Worm (Caenorhabditis elegans): ENCODE measurements around the gene uvs-1.

Gene uvs-1

ce11 chrV:7778999-7779398 is 25.0 kb downstream of the uvs-1 start (continued):
- TF ChIP-seq cebp-2 (GFP tag; IDR thresholded peaks at IDR 0.05), result no peak
- peak; percentile 75 for TF ChIP-seq hrde-1 (tag; optimal IDR thresholded peaks at IDR 0.05; ENCODE audit: borderline replicate concordance)
- no peak for TF ChIP-seq mel-28 (tag; optimal IDR thresholded peaks at IDR 0.05; ENCODE audit: borderline replicate concordance)
- no peak for TF ChIP-seq let-526 (GFP tag; IDR thresholded peaks at IDR 0.05)
- no peak for TF ChIP-seq egl-18 (GFP tag; IDR thresholded peaks at IDR 0.05)
- no peak for TF ChIP-seq K12H6.12 (tag; optimal IDR thresholded peaks at IDR 0.05)
- no peak for TF ChIP-seq F57C9.4 (tag; optimal IDR thresholded peaks at IDR 0.05)
- no peak for TF ChIP-seq lir-1 (GFP tag; conservative IDR thresholded peaks at IDR 0.05)
- no peak for TF ChIP-seq ztf-25 (GFP tag; IDR thresholded peaks at IDR 0.05)
- TF ChIP-seq xnd-1 (tag; optimal IDR thresholded peaks at IDR 0.05), result no peak
- TF ChIP-seq F22D6.2 (tag; optimal IDR thresholded peaks at IDR 0.05), result no peak

- TF ChIP-seq rpc-1 (optimal IDR thresholded peaks at IDR 0.05) (no peak), rpc-1 (tag; optimal IDR thresholded peaks at IDR 0.05) (no peak), hsf-1 (GFP tag; IDR thresholded peaks at IDR 0.05) (peak; percentile 81), repo-1 (tag; optimal IDR thresholded peaks at IDR 0.05) (peak; percentile 51), aptf-2 (GFP tag; conservative IDR thresholded peaks at IDR 0.05) (no peak), pha-4 (tag; optimal IDR thresholded peaks at IDR 0.05) (no peak), tbp1 (GFP tag; optimal IDR thresholded peaks at IDR 0.05) (peak; percentile 20), madf-6 (GFP tag; IDR thresholded peaks at IDR 0.05) (peak; percentile 54), ceh-27 (GFP tag; optimal IDR thresholded peaks at IDR 0.05) (no peak), rcor-1 (GFP tag; IDR thresholded peaks at IDR 0.05) (peak; percentile 44; the same call in 1 of the 2 replicates), hmg-1.2 (GFP tag; IDR thresholded peaks at IDR 0.05) (0 out of 2 replicates have a peak, but pooled peaks have one; percentile 6), K12H6.12 (tag; optimal IDR thresholded peaks at IDR 0.05) (no peak), pbrm-1 (GFP tag; IDR thresholded peaks at IDR 0.05) (no peak), athp-1 (tag; optimal IDR thresholded peaks at IDR 0.05) (peak; percentile 22), F23B12.7 (tag; optimal IDR thresholded peaks at IDR 0.05; ENCODE audit: insufficient read depth) (no peak), lin-40 (tag; optimal IDR thresholded peaks at IDR 0.05) (no peak), madf-3 (GFP tag; IDR thresholded peaks at IDR 0.05) (peak; percentile 85; the same call in 1 of the 2 replicates), zfh-2 (GFP tag; conservative IDR thresholded peaks at IDR 0.05) (no peak), Y56A3A.18 (GFP tag; IDR thresholded peaks at IDR 0.05) (0 out of 2 replicates have a peak, but pooled peaks have one; percentile 15), B0019.2 (GFP tag; conservative IDR thresholded peaks at IDR 0.05) (no peak), ztf-26 (tag; optimal IDR thresholded peaks at IDR 0.05) (no peak), B0336.3 (GFP tag; IDR thresholded peaks at IDR 0.05) (peak; percentile 81), Y53F4B.3 (GFP tag; IDR thresholded peaks at IDR 0.05) (no peak), hlh-26 (GFP tag; conservative IDR thresholded peaks at IDR 0.05) (no peak), ztf-6 (GFP tag; IDR thresholded peaks at IDR 0.05) (no peak), snpc-3.4 (tag; optimal IDR thresholded peaks at IDR 0.05) (peak; percentile 27), ccch-3 (GFP tag; optimal IDR thresholded peaks at IDR 0.05) (no peak), somi-1 (GFP tag; optimal IDR thresholded peaks at IDR 0.05) (no peak), C17E4.6 (GFP tag; IDR thresholded peaks at IDR 0.05) (peak; percentile 55; the same call in 1 of the 2 replicates), nfya-1 (tag; optimal IDR thresholded peaks at IDR 0.05; ENCODE audit: borderline replicate concordance, insufficient read depth) (no peak), attf-6 (GFP tag; IDR thresholded peaks at IDR 0.05) (no peak), rec-8 (tag; optimal IDR thresholded peaks at IDR 0.05) (no peak), F52B5.7 (tag; optimal IDR thresholded peaks at IDR 0.05) (no peak), cebp-1 (GFP tag; IDR thresholded peaks at IDR 0.05) (no peak), cebp-1 (tag; optimal IDR thresholded peaks at IDR 0.05) (no peak), lir-1 (GFP tag; conservative IDR thresholded peaks at IDR 0.05) (no peak), F49E8.2 (tag; optimal IDR thresholded peaks at IDR 0.05; ENCODE audit: insufficient read depth) (peak; percentile 19), ztf-25 (GFP tag; IDR thresholded peaks at IDR 0.05) (no peak), snpc-1.3 (tag; optimal IDR thresholded peaks at IDR 0.05; ENCODE audit: insufficient read depth) (peak; percentile 0)
Observed at ce11 chrV:7777098-7777497, 26.9 kb downstream of the uvs-1 start, which contains the start of gene C26F1.3. TSS of gene C26F1.3 (plus strand) at chrV:7777300.
